Worm (Caenorhabditis elegans): ENCODE measurements around the gene srx-87.
A peak's percentile ranks its signal among the peaks of the same experiment; 100 is the strongest.

The srx-87 gene

DNA sequence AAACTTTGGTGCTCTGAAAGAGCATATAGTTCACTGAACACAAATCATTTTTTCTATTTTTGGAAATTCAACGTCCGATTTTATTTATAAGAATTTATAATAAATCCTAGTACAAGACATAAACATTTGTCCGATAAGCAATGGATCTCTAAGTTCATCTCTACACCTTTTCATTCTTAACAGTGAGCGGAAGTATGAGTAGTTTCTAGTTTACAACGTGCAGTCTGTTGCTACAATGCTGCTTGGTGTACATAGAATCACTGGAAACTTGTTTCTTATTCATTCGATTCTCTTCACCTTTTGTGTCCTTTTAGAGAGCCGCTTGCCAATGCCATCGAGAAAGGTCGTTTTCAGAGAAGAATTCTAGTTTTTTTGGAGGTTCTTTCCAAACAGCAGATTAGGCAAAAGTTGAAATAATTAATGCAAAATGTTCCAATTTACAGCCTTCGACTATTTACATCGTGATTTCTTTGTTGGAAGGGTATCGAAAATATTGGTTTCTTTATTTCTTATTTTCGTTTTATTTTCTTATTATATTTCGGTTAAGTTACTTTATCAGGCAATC lies 37.7 kb upstream of the srx-87 start:
- TF ChIP-seq F13C5.2 (tag; optimal IDR thresholded peaks at IDR 0.05) (no peak), flt-1 (GFP tag; IDR thresholded peaks at IDR 0.05) (no peak), ceh-13 (GFP tag; optimal IDR thresholded peaks at IDR 0.05) (no peak)

- TF ChIP-seq pes-1 (GFP tag; IDR thresholded peaks at IDR 0.05) = no peak
- TF ChIP-seq flt-1 (GFP tag; IDR thresholded peaks at IDR 0.05) = no peak
- TF ChIP-seq ama-1 (optimal IDR thresholded peaks at IDR 0.05) = no peak
- no peak for TF ChIP-seq tbx-11 (GFP tag; IDR thresholded peaks at IDR 0.05)
- TF ChIP-seq B0310.2 (tag; optimal IDR thresholded peaks at IDR 0.05) = no peak
- no peak for TF ChIP-seq F13C5.2 (tag; optimal IDR thresholded peaks at IDR 0.05)
Observed at ce11 chrV:11527531-11527930, 37.1 kb upstream of the srx-87 start, which contains the start of gene ccch-1. ccch-1 (plus strand) TSS chrV:11527831.

DNA sequence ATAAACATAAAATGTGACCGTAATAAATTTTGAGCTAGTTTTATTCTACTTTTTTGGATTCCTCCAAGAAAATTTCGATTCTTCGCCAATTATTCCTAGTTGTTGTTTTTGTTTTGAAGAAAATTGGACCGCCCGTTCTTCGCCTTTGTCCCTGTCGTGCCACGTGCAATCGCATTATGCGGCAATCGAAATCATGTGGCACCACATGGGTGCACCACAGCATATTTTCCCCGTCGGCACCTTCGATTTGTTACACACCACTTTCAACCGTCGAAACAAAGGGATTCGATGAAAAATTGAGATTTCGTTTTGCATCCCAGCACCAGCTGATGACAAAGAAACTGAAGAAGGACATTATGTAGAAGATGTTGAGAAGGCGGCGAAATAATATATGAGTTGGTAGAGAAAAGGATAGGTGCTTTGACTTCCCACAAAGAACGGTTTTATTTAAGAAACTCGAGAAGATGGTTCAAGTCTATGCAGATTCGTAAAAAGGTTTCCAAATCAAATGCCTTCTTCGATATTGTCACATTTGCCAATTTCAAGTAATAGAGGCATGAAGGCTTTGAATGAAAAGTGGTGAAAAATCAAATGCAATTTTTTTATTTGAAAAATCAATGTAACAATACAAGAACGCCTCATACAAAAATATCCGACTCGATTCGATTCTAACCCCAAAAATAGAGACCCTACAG lies 35.9 kb upstream of the srx-87 start:
- TF ChIP-seq scrt-1 (GFP tag; IDR thresholded peaks at IDR 0.05) = 0 out of 2 replicates have a peak, but pooled peaks have one; percentile 26
- no peak for TF ChIP-seq ets-7 (tag; optimal IDR thresholded peaks at IDR 0.05)

DNA sequence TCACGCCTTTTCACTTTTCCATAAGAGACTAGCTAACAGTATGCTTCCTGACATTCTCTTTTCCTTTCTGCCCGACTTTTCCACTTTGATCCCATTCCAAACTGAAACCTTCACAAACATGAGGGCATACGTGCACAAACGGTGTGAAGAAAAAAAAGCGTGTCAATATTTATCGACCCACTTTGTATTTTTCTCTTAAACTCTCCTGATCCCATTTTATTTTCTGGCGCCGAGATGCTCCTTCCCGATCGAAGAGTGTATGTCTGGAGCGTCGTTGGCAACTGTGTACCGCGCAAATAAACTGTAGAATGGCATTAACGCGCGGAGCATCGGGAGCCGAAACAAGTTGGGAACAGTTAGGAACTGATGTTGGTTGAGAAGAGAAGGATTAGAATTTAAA lies 35.1 kb upstream of the srx-87 start:
- TF ChIP-seq tbx-11 (GFP tag; IDR thresholded peaks at IDR 0.05) (no peak), hmbx-1 (tag; optimal IDR thresholded peaks at IDR 0.05) (no peak), pes-1 (GFP tag; IDR thresholded peaks at IDR 0.05) (no peak), aly-1 (tag; optimal IDR thresholded peaks at IDR 0.05) (no peak), ceh-36 (tag; optimal IDR thresholded peaks at IDR 0.05) (no peak), F13C5.2 (tag; optimal IDR thresholded peaks at IDR 0.05) (no peak), hmg-4 (GFP tag; optimal IDR thresholded peaks at IDR 0.05) (no peak), B0310.2 (tag; optimal IDR thresholded peaks at IDR 0.05) (no peak)

- TF ChIP-seq flt-1 (GFP tag; IDR thresholded peaks at IDR 0.05) (no peak), F13C5.2 (tag; optimal IDR thresholded peaks at IDR 0.05) (no peak), ceh-13 (GFP tag; optimal IDR thresholded peaks at IDR 0.05) (no peak), hmg-4 (GFP tag; optimal IDR thresholded peaks at IDR 0.05) (no peak)
Observed at ce11 chrV:11531100-11531499, 33.6 kb upstream of the srx-87 start.

DNA sequence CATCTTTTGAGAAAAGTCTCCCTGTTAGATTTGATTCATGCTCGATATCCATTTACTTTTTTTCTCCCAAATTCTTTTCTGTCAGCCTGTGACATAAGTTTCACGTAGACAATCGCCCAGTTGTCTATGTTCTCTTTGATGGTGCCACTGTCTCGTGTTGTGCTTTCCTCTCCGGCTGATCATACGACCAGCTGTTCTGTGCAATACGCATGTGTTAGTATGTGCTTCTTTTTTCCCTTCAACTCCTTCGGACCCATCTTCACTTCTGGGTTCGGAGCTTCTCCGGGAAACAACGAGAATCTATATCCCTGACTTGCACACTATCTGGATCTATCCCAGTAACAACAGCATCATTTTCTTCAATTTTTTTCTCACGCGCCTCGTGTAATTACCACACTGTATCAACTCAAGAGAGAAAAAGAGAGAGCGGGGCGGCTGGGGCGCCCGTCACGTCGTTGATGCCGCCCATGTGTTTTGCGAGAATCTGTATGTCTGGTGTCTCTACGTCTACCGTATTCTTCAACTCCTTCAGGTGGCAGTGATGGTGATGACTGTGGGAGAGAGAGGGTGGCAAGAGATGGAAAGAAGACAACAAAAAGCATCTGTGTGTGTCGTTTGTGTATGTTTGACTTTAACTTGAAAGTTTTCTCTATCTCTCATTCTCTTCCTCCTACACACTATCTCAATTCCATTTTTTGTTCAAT lies 32.7 kb upstream of the srx-87 start:
- peak; percentile 60 for TF ChIP-seq hmg-4 (GFP tag; optimal IDR thresholded peaks at IDR 0.05)
- no peak for TF ChIP-seq hnd-1 (tag; optimal IDR thresholded peaks at IDR 0.05)

- TF ChIP-seq ama-1 (optimal IDR thresholded peaks at IDR 0.05) = no peak
- no peak for TF ChIP-seq B0310.2 (tag; optimal IDR thresholded peaks at IDR 0.05)
- no peak for TF ChIP-seq tbx-37 (GFP tag; conservative IDR thresholded peaks at IDR 0.05)
- TF ChIP-seq hnd-1 (tag; optimal IDR thresholded peaks at IDR 0.05) = no peak
- TF ChIP-seq flt-1 (GFP tag; IDR thresholded peaks at IDR 0.05) = no peak
- TF ChIP-seq tbx-11 (GFP tag; IDR thresholded peaks at IDR 0.05) = no peak
- no peak for TF ChIP-seq scrt-1 (GFP tag; IDR thresholded peaks at IDR 0.05)
- no peak for TF ChIP-seq hmg-4 (GFP tag; optimal IDR thresholded peaks at IDR 0.05)
- TF ChIP-seq hmbx-1 (tag; optimal IDR thresholded peaks at IDR 0.05) = no peak
- TF ChIP-seq tra-4 (tag; optimal IDR thresholded peaks at IDR 0.05) = no peak
- TF ChIP-seq pes-1 (GFP tag; IDR thresholded peaks at IDR 0.05) = no peak
- no peak for TF ChIP-seq aly-1 (tag; optimal IDR thresholded peaks at IDR 0.05)
- TF ChIP-seq ets-7 (tag; optimal IDR thresholded peaks at IDR 0.05) = no peak
- no peak for TF ChIP-seq ceh-36 (tag; optimal IDR thresholded peaks at IDR 0.05)
- no peak for TF ChIP-seq ceh-13 (GFP tag; optimal IDR thresholded peaks at IDR 0.05)
- no peak for TF ChIP-seq F13C5.2 (tag; optimal IDR thresholded peaks at IDR 0.05)
- TF ChIP-seq sea-1 (GFP tag; conservative IDR thresholded peaks at IDR 0.05) = no peak
Observed at ce11 chrV:11532535-11532853, 32.2 kb upstream of the srx-87 start.

- TF ChIP-seq flt-1 (GFP tag; IDR thresholded peaks at IDR 0.05) (no peak), aly-1 (tag; optimal IDR thresholded peaks at IDR 0.05) (no peak), hnd-1 (tag; optimal IDR thresholded peaks at IDR 0.05) (no peak), ceh-36 (tag; optimal IDR thresholded peaks at IDR 0.05) (no peak), scrt-1 (GFP tag; IDR thresholded peaks at IDR 0.05) (no peak), tbx-11 (GFP tag; IDR thresholded peaks at IDR 0.05) (no peak), B0310.2 (tag; optimal IDR thresholded peaks at IDR 0.05) (no peak), ama-1 (optimal IDR thresholded peaks at IDR 0.05) (no peak), ets-7 (tag; optimal IDR thresholded peaks at IDR 0.05) (no peak), F13C5.2 (tag; optimal IDR thresholded peaks at IDR 0.05) (no peak), sea-1 (GFP tag; conservative IDR thresholded peaks at IDR 0.05) (no peak), tbx-37 (GFP tag; conservative IDR thresholded peaks at IDR 0.05) (no peak), pes-1 (GFP tag; IDR thresholded peaks at IDR 0.05) (no peak), hmg-4 (GFP tag; optimal IDR thresholded peaks at IDR 0.05) (no peak), ceh-13 (GFP tag; optimal IDR thresholded peaks at IDR 0.05) (no peak), hmbx-1 (tag; optimal IDR thresholded peaks at IDR 0.05) (no peak), tra-4 (tag; optimal IDR thresholded peaks at IDR 0.05) (no peak)
Observed at ce11 chrV:11532964-11533363, 31.7 kb upstream of the srx-87 start.

Measured in whole organism, early embryonic.